Worm (Caenorhabditis elegans): Measurements from ENCODE around the gene T04F3.1.

Gene T04F3.1

ce11 chrV:11800486-11800885 is 60.6 kb downstream of the T04F3.1 start (continued):
- TF ChIP-seq nhr-76 (tag; optimal IDR thresholded peaks at IDR 0.05) (no peak), fkh-10 (GFP tag; optimal IDR thresholded peaks at IDR 0.05) (no peak), ceh-82 (tag; optimal IDR thresholded peaks at IDR 0.05) (no peak), nhr-85 (tag) (peak; percentile 76), nhr-28 (tag; optimal IDR thresholded peaks at IDR 0.05) (no peak), efl-3 (GFP tag; optimal IDR thresholded peaks at IDR 0.05) (no peak), sox-4 (tag; optimal IDR thresholded peaks at IDR 0.05) (no peak), C04F5.9 (tag; optimal IDR thresholded peaks at IDR 0.05) (no peak), nhr-20 (tag; optimal IDR thresholded peaks at IDR 0.05) (peak; percentile 78), nhr-12 (tag; optimal IDR thresholded peaks at IDR 0.05) (no peak), ceh-63 (GFP tag; optimal IDR thresholded peaks at IDR 0.05) (no peak), mdl-1 (tag; optimal IDR thresholded peaks at IDR 0.05) (no peak), tbx-2 (tag; optimal IDR thresholded peaks at IDR 0.05) (peak; percentile 21), hlh-17 (GFP tag; optimal IDR thresholded peaks at IDR 0.05; ENCODE audit: borderline replicate concordance) (no peak), ceh-90 (tag; optimal IDR thresholded peaks at IDR 0.05) (no peak), ces-1 (GFP tag; optimal IDR thresholded peaks at IDR 0.05) (no peak), swsn-7 (tag; optimal IDR thresholded peaks at IDR 0.05) (no peak), nhr-71 (tag; optimal IDR thresholded peaks at IDR 0.05) (peak; percentile 34), lin-13 (GFP tag; optimal IDR thresholded peaks at IDR 0.05) (no peak), fkh-4 (tag; optimal IDR thresholded peaks at IDR 0.05; ENCODE audit: borderline replicate concordance) (no peak), nhr-77 (tag; optimal IDR thresholded peaks at IDR 0.05) (no peak), tlp-1 (tag; optimal IDR thresholded peaks at IDR 0.05) (no peak), zag-1 (tag; optimal IDR thresholded peaks at IDR 0.05) (no peak), isw-1 (GFP tag; IDR thresholded peaks at IDR 0.05) (no peak), skn-1 (tag; optimal IDR thresholded peaks at IDR 0.05) (no peak), lin-39 (tag; optimal IDR thresholded peaks at IDR 0.05) (no peak), sup-37 (GFP tag; optimal IDR thresholded peaks at IDR 0.05) (no peak), xbp-1 (tag; optimal IDR thresholded peaks at IDR 0.05) (no peak), nhr-84 (tag; optimal IDR thresholded peaks at IDR 0.05) (no peak), aly-2 (tag; optimal IDR thresholded peaks at IDR 0.05) (no peak), pag-3 (tag; optimal IDR thresholded peaks at IDR 0.05; ENCODE audit: borderline replicate concordance, insufficient read depth) (no peak), ceh-88 (GFP tag; IDR thresholded peaks at IDR 0.05) (no peak), elt-3 (tag; optimal IDR thresholded peaks at IDR 0.05) (peak in 2 of 6 experiments; percentile 9 to 36), ceh-8 (GFP tag; optimal IDR thresholded peaks at IDR 0.05) (no peak), unc-98 (GFP tag; IDR thresholded peaks at IDR 0.05) (no peak)

ce11 chrV:11801076-11801849 is 61.4 kb downstream of the T04F3.1 start:
- peak; percentile 77 for TF ChIP-seq tbx-2 (tag; optimal IDR thresholded peaks at IDR 0.05)
- TF ChIP-seq F16B12.6 (tag; optimal IDR thresholded peaks at IDR 0.05) = no peak
- peak; percentile 68 for TF ChIP-seq lin-14 (GFP tag; optimal IDR thresholded peaks at IDR 0.05)
- TF ChIP-seq nhr-71 (tag; optimal IDR thresholded peaks at IDR 0.05) = peak; percentile 74
- peak; percentile 8 for TF ChIP-seq unc-130 (tag; optimal IDR thresholded peaks at IDR 0.05)
- TF ChIP-seq pqm-1 (tag; optimal IDR thresholded peaks at IDR 0.05) = no peak
- TF ChIP-seq nhr-85 (tag) = peak; percentile 92
- no peak for TF ChIP-seq fkh-10 (GFP tag; optimal IDR thresholded peaks at IDR 0.05)
- no peak for TF ChIP-seq efl-1 (optimal IDR thresholded peaks at IDR 0.05)
- TF ChIP-seq efl-1 (GFP tag; optimal IDR thresholded peaks at IDR 0.05 in 1 of 2) = peak in 1 of 2 experiments; percentile 81
- TF ChIP-seq snu-23 (GFP tag; optimal IDR thresholded peaks at IDR 0.05) = peak; percentile 53
- TF ChIP-seq nhr-47 (tag; optimal IDR thresholded peaks at IDR 0.05) = peak; percentile 28
- TF ChIP-seq nhr-84 (tag; optimal IDR thresholded peaks at IDR 0.05) = no peak
- TF ChIP-seq elt-3 (tag; optimal IDR thresholded peaks at IDR 0.05) = peak in 5 of 6 experiments; percentile 23 to 88 (median 69)
- peak; percentile 66 for TF ChIP-seq nhr-19 (GFP tag; conservative IDR thresholded peaks at IDR 0.05)
- TF ChIP-seq lsy-2 (tag; optimal IDR thresholded peaks at IDR 0.05) = peak; percentile 9 to 74
- peak; percentile 82 for TF ChIP-seq nhr-20 (tag; optimal IDR thresholded peaks at IDR 0.05)
- TF ChIP-seq ces-1 (GFP tag; optimal IDR thresholded peaks at IDR 0.05) = no peak
- TF ChIP-seq lin-35 (GFP tag; optimal IDR thresholded peaks at IDR 0.05) = peak in 1 of 2 experiments; percentile 13
- peak; percentile 55 for TF ChIP-seq nhr-90 (tag; optimal IDR thresholded peaks at IDR 0.05; ENCODE audit: poor library complexity)
- no peak for TF ChIP-seq ceh-90 (tag; optimal IDR thresholded peaks at IDR 0.05)
- TF ChIP-seq grh-1 (GFP tag; IDR thresholded peaks at IDR 0.05) = 0 out of 2 replicates have a peak, but pooled peaks have one; percentile 12
- no peak for TF ChIP-seq nhr-237 (tag; optimal IDR thresholded peaks at IDR 0.05)
- TF ChIP-seq blmp-1 (tag; optimal IDR thresholded peaks at IDR 0.05) = peak; percentile 50
